Fruit fly (Drosophila melanogaster): ENCODE results near the gene hzg.

The hzg gene

DNA sequence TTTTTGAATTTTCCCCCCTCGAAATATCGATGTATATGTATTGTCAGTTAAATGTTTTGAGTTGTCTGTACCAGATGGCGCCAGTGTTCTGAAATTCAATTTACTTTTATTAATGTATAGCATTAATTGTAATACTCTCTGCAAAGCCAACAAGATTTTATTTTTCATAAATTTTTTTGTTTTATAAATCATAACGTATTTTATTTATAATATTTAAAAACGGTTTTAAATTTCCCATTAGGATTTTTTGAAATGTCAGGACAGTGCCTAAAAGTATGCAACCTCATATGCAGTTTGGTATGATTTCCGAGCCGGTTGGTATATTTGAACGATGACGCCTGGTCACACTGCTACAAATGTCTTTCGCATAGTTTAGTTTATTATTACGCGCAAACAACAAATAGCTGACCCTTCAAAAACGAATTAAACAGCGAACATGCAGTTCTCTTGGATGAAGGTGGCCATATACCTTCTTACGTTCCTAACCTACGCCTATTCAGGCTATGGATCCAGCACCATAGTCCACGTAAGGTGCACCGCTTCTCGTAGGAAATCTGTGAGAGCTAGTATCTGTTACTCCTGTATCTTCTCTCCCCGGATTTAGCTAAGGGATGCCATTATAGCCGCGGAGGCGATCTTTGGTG lies 49.6 kb downstream of the hzg start, which contains the start of the genes Pka-C3 and GXIVsPLA2 (continued):
- TF ChIP-seq Bgb (GFP tag; IDR thresholded peaks at IDR 0.05; ENCODE audit: partially characterized antibody) (0 out of 2 replicates have a peak, but pooled peaks have one; percentile 19), gro (GFP tag; optimal IDR thresholded peaks at IDR 0.05) (peak; percentile 10), CG15696 (tag; optimal IDR thresholded peaks at IDR 0.05) (peak; percentile 19), knrl (GFP tag; IDR thresholded peaks at IDR 0.05; ENCODE audit: partially characterized antibody) (peak; percentile 45; the same call in 1 of the 3 replicates), cg (GFP tag; optimal IDR thresholded peaks at IDR 0.05) (peak; percentile 62), ewg (GFP tag; optimal IDR thresholded peaks at IDR 0.05) (no peak), sens-2 (GFP tag; IDR thresholded peaks at IDR 0.05) (no peak), fd102C (GFP tag; optimal IDR thresholded peaks at IDR 0.05) (no peak), tx (GFP tag; optimal IDR thresholded peaks at IDR 0.05) (no peak), Xbp1 (GFP tag; optimal IDR thresholded peaks at IDR 0.05) (no peak), nmo (GFP tag; optimal IDR thresholded peaks at IDR 0.05) (peak; percentile 27), CG9797 (GFP tag; optimal IDR thresholded peaks at IDR 0.05) (peak; percentile 83), CG14667 (GFP tag; IDR thresholded peaks at IDR 0.05) (no peak), ab (GFP tag; optimal IDR thresholded peaks at IDR 0.05) (no peak), CG2199 (GFP tag; IDR thresholded peaks at IDR 0.05) (no peak), unc-4 (GFP tag; IDR thresholded peaks at IDR 0.05; ENCODE audit: partially characterized antibody) (0 out of 2 replicates have a peak, but pooled peaks have one; percentile 41), Ets97D (GFP tag; optimal IDR thresholded peaks at IDR 0.05) (peak; percentile 25), Myb (GFP tag; optimal IDR thresholded peaks at IDR 0.05) (peak; percentile 41), CG4707 (GFP tag; optimal IDR thresholded peaks at IDR 0.05) (no peak), CG14710 (tag; optimal IDR thresholded peaks at IDR 0.05) (peak; percentile 56), CG10979 (tag; optimal IDR thresholded peaks at IDR 0.05) (no peak), wdn (GFP tag; IDR thresholded peaks at IDR 0.05) (no peak), Awh (GFP tag; IDR thresholded peaks at IDR 0.05) (no peak), CG1603 (tag; optimal IDR thresholded peaks at IDR 0.05) (no peak), Nf-YC (tag; optimal IDR thresholded peaks at IDR 0.05) (peak; percentile 26), bbx (GFP tag; IDR thresholded peaks at IDR 0.05; ENCODE audit: partially characterized antibody) (no peak), CG9817 (tag; optimal IDR thresholded peaks at IDR 0.05) (no peak), mirr (GFP tag; optimal IDR thresholded peaks at IDR 0.05) (no peak), phol (tag; optimal IDR thresholded peaks at IDR 0.05) (no peak), CG17361 (GFP tag; IDR thresholded peaks at IDR 0.05) (peak; percentile 55; the same call in 2 of the 3 replicates), CG10267 (tag; optimal IDR thresholded peaks at IDR 0.05) (peak; percentile 66), CG3995 (GFP tag; optimal IDR thresholded peaks at IDR 0.05) (no peak), sqz (GFP tag; optimal IDR thresholded peaks at IDR 0.05) (no peak), CG6254 (GFP tag; optimal IDR thresholded peaks at IDR 0.05) (peak; percentile 33), dimm (GFP tag; IDR thresholded peaks at IDR 0.05) (no peak), sc (optimal IDR thresholded peaks at IDR 0.05) (no peak), sc (GFP tag; optimal IDR thresholded peaks at IDR 0.05) (no peak), CG2678 (tag; optimal IDR thresholded peaks at IDR 0.05) (peak; percentile 30), sd (tag; optimal IDR thresholded peaks at IDR 0.05) (peak; percentile 77), tup (GFP tag; optimal IDR thresholded peaks at IDR 0.05) (no peak), Deaf1 (tag; optimal IDR thresholded peaks at IDR 0.05) (no peak), Fer3 (tag; optimal IDR thresholded peaks at IDR 0.05) (no peak), dpn (GFP tag; optimal IDR thresholded peaks at IDR 0.05) (no peak), peb (GFP tag; IDR thresholded peaks at IDR 0.05) (no peak), CG13287 (GFP tag; IDR thresholded peaks at IDR 0.05; ENCODE audit: partially characterized antibody) (peak; percentile 37; the same call in 1 of the 2 replicates), CG3847 (GFP tag; IDR thresholded peaks at IDR 0.05) (0 out of 2 replicates have a peak, but pooled peaks have one; percentile 10), Meics (GFP tag; optimal IDR thresholded peaks at IDR 0.05) (peak; percentile 5), CG15601 (tag; optimal IDR thresholded peaks at IDR 0.05) (peak; percentile 46), sima (GFP tag; optimal IDR thresholded peaks at IDR 0.05) (no peak)
